Worm (Caenorhabditis elegans) whole organism, L4 larva: Measurements from ENCODE around the gene F43C9.1.

Experiments
- D1046.2 ChIP-seq: fragments of 200-800 bp; sonication (Bioruptor generic); IDR thresholded peaks from 2 replicates; pipeline ENCODE4 v1.3.6; 2022; ENCODE audit warnings: missing genetic modification characterization, missing compliant biosample characterization
- F10B5.3 ChIP-seq: sonication (generic microtip); optimal IDR thresholded peaks from 2 replicates; lab custom pipeline; 2016; ENCODE audit warnings: mild to moderate bottlenecking, missing genetic modification characterization, missing compliant biosample characterization
- F26F4.8 ChIP-seq: fragments of 200-800 bp; sonication (Bioruptor generic); conservative IDR thresholded peaks from 2 replicates; pipeline ENCODE4 v1.3.6; 2022; ENCODE audit warnings: missing genetic modification characterization, missing compliant biosample characterization
- R02D3.7 ChIP-seq: fragments of 150-350 bp; sonication (generic microtip); optimal IDR thresholded peaks from 3 replicates; lab custom pipeline; 2014; ENCODE audit warnings: missing biosample characterization, missing genetic modification characterization
- T20F7.1 ChIP-seq: fragments of 200-800 bp; sonication (Bioruptor generic); optimal IDR thresholded peaks from 2 replicates; lab custom pipeline; 2018; ENCODE audit warnings: mild to moderate bottlenecking, missing genetic modification characterization, missing compliant biosample characterization
- T26A8.4 ChIP-seq: fragments of 200-800 bp; sonication (Bioruptor generic); IDR thresholded peaks from 2 replicates; pipeline ENCODE4 v1.3.6; 2022; ENCODE audit warnings: missing genetic modification characterization, missing compliant biosample characterization
- Y105C5A.15 ChIP-seq: fragments of 200-800 bp; sonication (Bioruptor generic); IDR thresholded peaks from 2 replicates; pipeline ENCODE4 v1.3.6; 2022; ENCODE audit warnings: missing genetic modification characterization, missing compliant biosample characterization
- Y48G9A.11 ChIP-seq: fragments of 200-800 bp; sonication (Bioruptor generic); IDR thresholded peaks from 2 replicates; pipeline ENCODE4 v1.3.6; 2022; ENCODE audit warnings: missing genetic modification reagents, missing genetic modification characterization, missing compliant biosample characterization
- ZK337.2 ChIP-seq: fragments of 200-800 bp; sonication (Bioruptor generic); IDR thresholded peaks from 2 replicates; pipeline ENCODE4 v1.3.6; 2022; ENCODE audit warnings: missing genetic modification reagents, missing genetic modification characterization, missing compliant biosample characterization
- aly-2 ChIP-seq: sonication (generic microtip); optimal IDR thresholded peaks from 2 replicates; lab custom pipeline; 2018; ENCODE audit warnings: missing biosample characterization, missing genetic modification characterization
- arid-1 ChIP-seq: fragments of 200-800 bp; sonication (Bioruptor generic); conservative IDR thresholded peaks from 2 replicates; pipeline ENCODE4 v1.3.6; 2022; ENCODE audit warnings: missing genetic modification reagents, missing genetic modification characterization, missing compliant biosample characterization
- attf-4 ChIP-seq: sonication (generic microtip); optimal IDR thresholded peaks from 3 replicates; lab custom pipeline; 2017; ENCODE audit warnings: missing biosample characterization, missing genetic modification characterization
- ceh-28 ChIP-seq: fragments of 150-350 bp; optimal IDR thresholded peaks from 2 replicates; lab custom pipeline; 2014; ENCODE audit warnings: missing biosample characterization, missing genetic modification reagents, missing genetic modification characterization
- ceh-32 ChIP-seq: sonication (generic microtip); optimal IDR thresholded peaks from 2 replicates; lab custom pipeline; 2016; ENCODE audit warnings: mild to moderate bottlenecking, missing genetic modification characterization, missing compliant biosample characterization; ENCODE audit not compliant: poor library complexity
- ceh-62 ChIP-seq: sonication (generic microtip); optimal IDR thresholded peaks from 2 replicates; lab custom pipeline; 2017; ENCODE audit warnings: missing biosample characterization, missing genetic modification characterization
- cey-2 ChIP-seq: sonication (generic microtip); optimal IDR thresholded peaks from 3 replicates; lab custom pipeline; 2017; ENCODE audit warnings: missing genetic modification characterization, mild to moderate bottlenecking, missing compliant biosample characterization, antibody characterized with exemption, borderline replicate concordance; ENCODE audit not compliant: insufficient read depth
- ctbp-1 ChIP-seq: fragments of 200-800 bp; sonication (Bioruptor generic); IDR thresholded peaks from 2 replicates; pipeline ENCODE4 v1.3.6; 2022; ENCODE audit warnings: missing genetic modification reagents, missing genetic modification characterization, missing compliant biosample characterization
- daf-19 ChIP-seq: fragments of 200-800 bp; sonication (Bioruptor generic); conservative IDR thresholded peaks from 2 replicates; pipeline ENCODE4 v1.3.6; 2022; ENCODE audit warnings: missing genetic modification characterization, missing compliant biosample characterization
- daf-8 ChIP-seq: fragments of 200-800 bp; sonication (Bioruptor generic); IDR thresholded peaks from 2 replicates; pipeline ENCODE4 v1.3.6; 2022; ENCODE audit warnings: missing genetic modification characterization, missing compliant biosample characterization
- dmd-8 ChIP-seq: fragments of 200-800 bp; sonication (Bioruptor generic); IDR thresholded peaks from 2 replicates; pipeline ENCODE4 v1.3.6; 2022; ENCODE audit warnings: missing genetic modification characterization, missing compliant biosample characterization
- egl-27 ChIP-seq: sonication (generic microtip); optimal IDR thresholded peaks from 3 replicates; lab custom pipeline; 2017; ENCODE audit warnings: missing biosample characterization, missing genetic modification reagents, missing genetic modification characterization
- hlh-30 ChIP-seq: sonication (generic microtip); optimal IDR thresholded peaks from 2 replicates; lab custom pipeline; 2017; ENCODE audit warnings: antibody characterized with exemption, mild to moderate bottlenecking, missing genetic modification characterization, missing compliant biosample characterization; ENCODE audit not compliant: insufficient read depth
- hmg-1.1 ChIP-seq: fragments of 200-800 bp; sonication (Bioruptor generic); IDR thresholded peaks from 2 replicates; pipeline ENCODE4 v1.3.6; 2022; ENCODE audit warnings: missing genetic modification reagents, missing genetic modification characterization, missing compliant biosample characterization
- lin-1 ChIP-seq: fragments of 200-800 bp; sonication (Bioruptor generic); IDR thresholded peaks from 2 replicates; pipeline ENCODE4 v1.3.6; 2022; ENCODE audit warnings: missing genetic modification reagents, missing genetic modification characterization, missing compliant biosample characterization
- lin-13 ChIP-seq: fragments of 150-350 bp; optimal IDR thresholded peaks from 2 replicates; lab custom pipeline; 2014; ENCODE audit warnings: missing biosample characterization, missing genetic modification reagents, missing genetic modification characterization
- lin-29 ChIP-seq: fragments of 200-800 bp; sonication (Bioruptor generic); IDR thresholded peaks from 2 replicates; pipeline ENCODE4 v1.3.6; 2022; ENCODE audit warnings: missing genetic modification reagents, missing genetic modification characterization, missing compliant biosample characterization
- lir-3 ChIP-seq: sonication (generic microtip); optimal IDR thresholded peaks from 2 replicates; lab custom pipeline; 2016; ENCODE audit warnings: mild to moderate bottlenecking, missing genetic modification characterization, missing compliant biosample characterization
- lsy-2 ChIP-seq, 2 experiments: fragments of 150-350 bp in 1 of 2; sonication (generic microtip) in 1 of 2; optimal IDR thresholded peaks; 2 replicates each; lab custom pipeline; 2014 to 2017; ENCODE audit warnings: missing biosample characterization in 2 of 2, missing genetic modification characterization in 2 of 2
- madf-9 ChIP-seq: fragments of 200-800 bp; sonication (Bioruptor generic); conservative IDR thresholded peaks from 2 replicates; pipeline ENCODE4 v1.3.6; 2022; ENCODE audit warnings: missing genetic modification reagents, missing genetic modification characterization, missing compliant biosample characterization
- nhr-102 ChIP-seq: sonication (generic microtip); optimal IDR thresholded peaks from 2 replicates; lab custom pipeline; 2016; ENCODE audit warnings: mild to moderate bottlenecking, missing genetic modification characterization, moderate library complexity, missing compliant biosample characterization
- nhr-111 ChIP-seq: fragments of 200-800 bp; sonication (Bioruptor generic); optimal IDR thresholded peaks from 2 replicates; lab custom pipeline; 2018; ENCODE audit warnings: mild to moderate bottlenecking, missing genetic modification characterization, missing compliant biosample characterization
- nhr-25 ChIP-seq: sonication (generic microtip); optimal IDR thresholded peaks from 2 replicates; lab custom pipeline; 2017; ENCODE audit warnings: missing genetic modification characterization, mild to moderate bottlenecking, missing compliant biosample characterization, antibody characterized with exemption, moderate library complexity, borderline replicate concordance; ENCODE audit not compliant: insufficient read depth
- nhr-28 ChIP-seq: fragments of 150-350 bp; optimal IDR thresholded peaks from 2 replicates; lab custom pipeline; 2014; ENCODE audit warnings: missing biosample characterization, missing genetic modification characterization
- nhr-76 ChIP-seq: fragments of 150-350 bp; optimal IDR thresholded peaks from 2 replicates; lab custom pipeline; 2014; ENCODE audit warnings: missing biosample characterization, missing genetic modification characterization
- pha-4 ChIP-seq, 2 experiments: fragments of 150-350 bp in 1 of 2; fragments of 200-800 bp in 1 of 2; sonication (Bioruptor generic) in 1 of 2; IDR thresholded peaks in 1 of 2; optimal IDR thresholded peaks in 1 of 2; 2 replicates each; pipeline versions ENCODE4 v1.3.6 to Lab custom; 2014 to 2022; ENCODE audit warnings: missing genetic modification characterization in 2 of 2, missing genetic modification reagents in 2 of 2, missing biosample characterization in 1 of 2, missing compliant biosample characterization in 1 of 2
- rbr-2 ChIP-seq: sonication (generic microtip); optimal IDR thresholded peaks from 2 replicates; lab custom pipeline; 2016; ENCODE audit warnings: missing genotype, missing genetic modification characterization, missing compliant biosample characterization
- saeg-2 ChIP-seq: fragments of 200-800 bp; sonication (Bioruptor generic); IDR thresholded peaks from 2 replicates; pipeline ENCODE4 v1.3.6; 2022; ENCODE audit warnings: missing genetic modification reagents, missing genetic modification characterization, missing compliant biosample characterization
- set-16 ChIP-seq: fragments of 200-800 bp; sonication (Bioruptor generic); IDR thresholded peaks from 2 replicates; pipeline ENCODE4 v1.3.6; 2022; ENCODE audit warnings: missing genetic modification reagents, missing genetic modification characterization, missing compliant biosample characterization
- skn-1 ChIP-seq: fragments of 150-350 bp; optimal IDR thresholded peaks from 2 replicates; lab custom pipeline; 2014; ENCODE audit warnings: missing biosample characterization, missing genetic modification characterization
- snpc-4 ChIP-seq: fragments of 150-350 bp; optimal IDR thresholded peaks from 2 replicates; lab custom pipeline; 2014; ENCODE audit warnings: missing biosample characterization, missing genetic modification characterization
- spr-1 ChIP-seq: sonication (generic microtip); optimal IDR thresholded peaks from 2 replicates; lab custom pipeline; 2016; ENCODE audit warnings: mild to moderate bottlenecking, missing genetic modification characterization, missing compliant biosample characterization
- spr-3 ChIP-seq: fragments of 200-800 bp; sonication (Bioruptor generic); optimal IDR thresholded peaks from 2 replicates; lab custom pipeline; 2018; ENCODE audit warnings: mild to moderate bottlenecking, missing genetic modification characterization, missing compliant biosample characterization
- unc-130 ChIP-seq: sonication (generic microtip); optimal IDR thresholded peaks from 2 replicates; lab custom pipeline; 2016; ENCODE audit warnings: missing genetic modification reagents, missing genetic modification characterization, missing compliant biosample characterization
- unc-39 ChIP-seq: sonication (generic microtip); optimal IDR thresholded peaks from 2 replicates; lab custom pipeline; 2017; ENCODE audit warnings: missing biosample characterization, missing genetic modification characterization
- unc-62 ChIP-seq, 3 experiments: fragments of 150-350 bp in 1 of 3; sonication (generic microtip); optimal IDR thresholded peaks in 2 of 3; peaks in 1 of 3; 1 replicate in 1 of 3; 2 replicates in 2 of 3; lab custom pipeline; 2014 to 2017; ENCODE audit warnings: missing biosample characterization in 3 of 3, missing genetic modification characterization in 3 of 3, missing genetic modification reagents in 3 of 3, missing genotype in 1 of 3
- vab-7 ChIP-seq: fragments of 200-800 bp; sonication (Bioruptor generic); IDR thresholded peaks from 2 replicates; pipeline ENCODE4 v1.3.6; 2022; ENCODE audit warnings: missing genetic modification reagents, missing genetic modification characterization, missing compliant biosample characterization
- zfp-3 ChIP-seq: fragments of 200-800 bp; sonication (Bioruptor generic); conservative IDR thresholded peaks from 2 replicates; pipeline ENCODE4 v1.3.6; 2022; ENCODE audit warnings: missing genetic modification reagents, missing genetic modification characterization, missing compliant biosample characterization
- zip-2 ChIP-seq: fragments of 150-350 bp; optimal IDR thresholded peaks from 2 replicates; lab custom pipeline; 2014; ENCODE audit warnings: missing biosample characterization, missing genetic modification characterization
- ztf-11 ChIP-seq: fragments of 150-350 bp; optimal IDR thresholded peaks from 2 replicates; lab custom pipeline; 2014; ENCODE audit warnings: missing biosample characterization, missing genetic modification characterization

F43C9.1 gene

ce11 chrX:4788958-4789357, 4.1 kb upstream of the F43C9.1 start (continued):
- peak; percentile 60; the same call in 1 of the 2 replicates for TF ChIP-seq D1046.2 (GFP tag; lab: Robert Waterston, UW)
- peak; percentile 73 for TF ChIP-seq hmg-1.1 (GFP tag; lab: Robert Waterston, UW)
- TF ChIP-seq saeg-2 (GFP tag; lab: Robert Waterston, UW) = no peak
- peak; percentile 56; the same call in 1 of the 2 replicates for TF ChIP-seq ZK337.2 (GFP tag; lab: Robert Waterston, UW)
- peak; percentile 89 for TF ChIP-seq arid-1 (GFP tag; lab: Robert Waterston, UW)
- no peak for TF ChIP-seq egl-27 (tag; lab: Kevin White, UChicago)
- TF ChIP-seq ceh-62 (tag; lab: Kevin White, UChicago) = no peak
- peak in 1 of 2 experiments; percentile 18 for TF ChIP-seq unc-62 (GFP tag; optimal IDR thresholded peaks at IDR 0.05 in 1 of 2; lab: Kevin White, UChicago)
- TF ChIP-seq unc-62 (tag; optimal IDR thresholded peaks at IDR 0.05; lab: Kevin White, UChicago) = no peak
- peak; percentile 23 for TF ChIP-seq nhr-28 (tag; lab: Kevin White, UChicago)
- TF ChIP-seq madf-9 (GFP tag; lab: Robert Waterston, UW) = peak; percentile 69; the same call in 1 of the 2 replicates
- TF ChIP-seq F10B5.3 (tag; lab: Kevin White, UChicago) = peak; percentile 51
- no peak for TF ChIP-seq ceh-28 (tag; lab: Kevin White, UChicago)
- TF ChIP-seq zip-2 (tag; lab: Kevin White, UChicago) = no peak
- no peak for TF ChIP-seq skn-1 (tag; lab: Kevin White, UChicago)
- TF ChIP-seq nhr-102 (tag; lab: Kevin White, UChicago) = peak; percentile 65
- peak; percentile 40 for TF ChIP-seq rbr-2 (tag; lab: Kevin White, UChicago)
- TF ChIP-seq lin-1 (GFP tag; lab: Robert Waterston, UW) = peak; percentile 49
- peak; percentile 27 for TF ChIP-seq T20F7.1 (GFP tag; lab: Kevin White, UChicago)
- peak; percentile 25 for TF ChIP-seq spr-1 (tag; lab: Kevin White, UChicago)
- TF ChIP-seq ctbp-1 (GFP tag; lab: Robert Waterston, UW) = peak; percentile 85
- peak; percentile 22 for TF ChIP-seq lin-13 (GFP tag; lab: Kevin White, UChicago)
- 0 out of 2 replicates have a peak, but pooled peaks have one; percentile 53 for TF ChIP-seq zfp-3 (GFP tag; lab: Robert Waterston, UW)
- TF ChIP-seq aly-2 (tag; lab: Kevin White, UChicago) = peak; percentile 54
- peak; percentile 84 for TF ChIP-seq pha-4 (GFP tag; IDR thresholded peaks at IDR 0.05; lab: Robert Waterston, UW)
- no peak for TF ChIP-seq pha-4 (tag; optimal IDR thresholded peaks at IDR 0.05; lab: Kevin White, UChicago)
- no peak for TF ChIP-seq ceh-32 (tag; lab: Kevin White, UChicago)
- TF ChIP-seq spr-3 = peak; percentile 1
- no peak for TF ChIP-seq snpc-4 (tag; lab: Kevin White, UChicago)
- peak; percentile 85 for TF ChIP-seq vab-7 (GFP tag; lab: Robert Waterston, UW)
- no peak for TF ChIP-seq T26A8.4 (GFP tag; lab: Robert Waterston, UW)
- TF ChIP-seq dmd-8 (GFP tag; lab: Robert Waterston, UW) = peak; percentile 90
- TF ChIP-seq R02D3.7 (tag; lab: Kevin White, UChicago) = peak; percentile 30
- peak in 1 of 2 experiments; percentile 54 for TF ChIP-seq lsy-2 (tag; optimal IDR thresholded peaks at IDR 0.05; lab: Kevin White, UChicago)
- peak; percentile 3 for TF ChIP-seq lir-3 (tag; lab: Kevin White, UChicago)
- no peak for TF ChIP-seq nhr-76 (tag; lab: Kevin White, UChicago)
- TF ChIP-seq nhr-25 (tag; lab: Kevin White, UChicago) = no peak
- 0 out of 2 replicates have a peak, but pooled peaks have one; percentile 70 for TF ChIP-seq Y105C5A.15 (GFP tag; lab: Robert Waterston, UW)
- peak; percentile 44 for TF ChIP-seq hlh-30 (tag; lab: Kevin White, UChicago)
- no peak for TF ChIP-seq attf-4 (tag; lab: Kevin White, UChicago)
- no peak for TF ChIP-seq unc-39 (tag; lab: Kevin White, UChicago)
- no peak for TF ChIP-seq nhr-111 (GFP tag; lab: Kevin White, UChicago)
- TF ChIP-seq F26F4.8 (GFP tag; lab: Robert Waterston, UW) = peak; percentile 92
- peak; percentile 18 for TF ChIP-seq unc-130 (GFP tag; lab: Kevin White, UChicago)
- TF ChIP-seq set-16 = no peak
- TF ChIP-seq lin-29 = peak; percentile 50; the same call in 1 of the 2 replicates
- TF ChIP-seq daf-8 (GFP tag; lab: Robert Waterston, UW) = no peak
- peak; percentile 66; the same call in 1 of the 2 replicates for TF ChIP-seq Y48G9A.11
- TF ChIP-seq ztf-11 (tag; lab: Kevin White, UChicago) = no peak
- no peak for TF ChIP-seq cey-2 (tag; lab: Kevin White, UChicago)
- TF ChIP-seq daf-19 = peak; percentile 54; the same call in 1 of the 2 replicates
